Worm (Caenorhabditis elegans) whole organism, late embryonic: ENCODE data around the gene T04A8.18.
A peak's percentile ranks its signal among the peaks of the same experiment; 100 is the strongest.

Source experiments
- C08G9.2 ChIP-seq: sonication (generic microtip); optimal IDR thresholded peaks from 2 replicates; lab custom pipeline; 2016; ENCODE audit warnings: mild to moderate bottlenecking, missing genetic modification characterization, moderate library complexity, missing compliant biosample characterization
- F13H6.1 ChIP-seq: sonication (generic microtip); optimal IDR thresholded peaks from 2 replicates; lab custom pipeline; 2016; ENCODE audit warnings: missing genetic modification characterization, missing compliant biosample characterization
- Y22D7AL.16 ChIP-seq: sonication (generic microtip); optimal IDR thresholded peaks from 2 replicates; lab custom pipeline; 2016; ENCODE audit warnings: missing genetic modification characterization, missing compliant biosample characterization
- ceh-18 ChIP-seq: sonication (generic microtip); optimal IDR thresholded peaks from 2 replicates; lab custom pipeline; 2016; ENCODE audit warnings: missing genetic modification characterization, missing compliant biosample characterization
- ceh-22 ChIP-seq: sonication (generic microtip); optimal IDR thresholded peaks from 2 replicates; lab custom pipeline; 2017; ENCODE audit warnings: missing biosample characterization, missing genetic modification characterization
- ceh-31 ChIP-seq: sonication (generic microtip); optimal IDR thresholded peaks from 2 replicates; lab custom pipeline; 2016; ENCODE audit warnings: missing genetic modification characterization, missing compliant biosample characterization
- ceh-34 ChIP-seq: sonication (generic microtip); optimal IDR thresholded peaks from 2 replicates; lab custom pipeline; 2016; ENCODE audit warnings: mild to moderate bottlenecking, missing genetic modification characterization, missing compliant biosample characterization
- ceh-48 ChIP-seq: sonication (generic microtip); optimal IDR thresholded peaks from 2 replicates; lab custom pipeline; 2016; ENCODE audit warnings: missing genetic modification characterization, inconsistent platforms, missing compliant biosample characterization
- che-1 ChIP-seq: sonication (generic microtip); optimal IDR thresholded peaks from 2 replicates; lab custom pipeline; 2016; ENCODE audit warnings: mild to moderate bottlenecking, missing genetic modification characterization, missing compliant biosample characterization
- dmd-4 ChIP-seq: sonication (generic microtip); optimal IDR thresholded peaks from 2 replicates; lab custom pipeline; 2016; ENCODE audit warnings: borderline replicate concordance, missing genetic modification characterization, missing compliant biosample characterization
- dve-1 ChIP-seq: sonication (generic microtip); optimal IDR thresholded peaks from 2 replicates; lab custom pipeline; 2017; ENCODE audit warnings: antibody characterized with exemption, mild to moderate bottlenecking, missing genetic modification characterization, missing compliant biosample characterization
- elt-2 ChIP-seq: sonication (generic microtip); optimal IDR thresholded peaks from 2 replicates; lab custom pipeline; 2016; ENCODE audit warnings: missing genetic modification reagents, missing genetic modification characterization, missing compliant biosample characterization
- elt-4 ChIP-seq: sonication (generic microtip); optimal IDR thresholded peaks from 2 replicates; lab custom pipeline; 2016; ENCODE audit warnings: missing genetic modification characterization, missing compliant biosample characterization
- ets-4 ChIP-seq: sonication (generic microtip); optimal IDR thresholded peaks from 2 replicates; lab custom pipeline; 2016; ENCODE audit warnings: missing genetic modification characterization, missing compliant biosample characterization
- fax-1 ChIP-seq: sonication (generic microtip); optimal IDR thresholded peaks from 2 replicates; lab custom pipeline; 2016; ENCODE audit warnings: missing genotype, missing genetic modification characterization, missing compliant biosample characterization
- hlh-15 ChIP-seq: sonication (generic microtip); optimal IDR thresholded peaks from 2 replicates; lab custom pipeline; 2016; ENCODE audit warnings: missing genetic modification characterization, missing compliant biosample characterization
- hlh-30 ChIP-seq: sonication (generic microtip); optimal IDR thresholded peaks from 2 replicates; lab custom pipeline; 2017; ENCODE audit warnings: antibody characterized with exemption, missing genetic modification characterization, missing compliant biosample characterization; ENCODE audit not compliant: insufficient read depth
- hlh-6 ChIP-seq: sonication (generic microtip); optimal IDR thresholded peaks from 2 replicates; lab custom pipeline; 2016; ENCODE audit warnings: missing genotype, missing genetic modification characterization, missing compliant biosample characterization
- lim-6 ChIP-seq: sonication (generic microtip); optimal IDR thresholded peaks from 2 replicates; lab custom pipeline; 2016; ENCODE audit warnings: missing genetic modification characterization, missing compliant biosample characterization
- madf-2 ChIP-seq: sonication (generic microtip); optimal IDR thresholded peaks from 2 replicates; lab custom pipeline; 2017; ENCODE audit warnings: missing genetic modification characterization, missing compliant biosample characterization
- mec-3 ChIP-seq: sonication (generic microtip); optimal IDR thresholded peaks from 2 replicates; lab custom pipeline; 2016; ENCODE audit warnings: borderline replicate concordance, missing genetic modification characterization, missing compliant biosample characterization
- nfya-1 ChIP-seq: sonication (generic microtip); optimal IDR thresholded peaks from 2 replicates; lab custom pipeline; 2017; ENCODE audit warnings: missing genetic modification characterization, mild to moderate bottlenecking, missing compliant biosample characterization, antibody characterized with exemption, moderate library complexity
- npax-4 ChIP-seq: sonication (generic microtip); optimal IDR thresholded peaks from 2 replicates; lab custom pipeline; 2016; ENCODE audit warnings: missing genetic modification characterization, missing compliant biosample characterization
- pat-9 ChIP-seq: fragments of 200-800 bp; sonication (Bioruptor generic); optimal IDR thresholded peaks from 2 replicates; lab custom pipeline; 2018; ENCODE audit warnings: mild to moderate bottlenecking, missing genetic modification characterization, moderate library complexity, missing compliant biosample characterization
- pha-4 ChIP-seq: fragments of 150-350 bp; optimal IDR thresholded peaks from 2 replicates; lab custom pipeline; 2018; ENCODE audit warnings: missing biosample characterization, missing genetic modification reagents, missing genetic modification characterization
- ref-2 ChIP-seq: sonication (generic microtip); optimal IDR thresholded peaks from 2 replicates; lab custom pipeline; 2016; ENCODE audit warnings: missing genetic modification characterization, missing compliant biosample characterization
- rnt-1 ChIP-seq: sonication (generic microtip); optimal IDR thresholded peaks from 2 replicates; lab custom pipeline; 2016; ENCODE audit warnings: missing genetic modification characterization, missing compliant biosample characterization
- sdc-2 ChIP-seq: sonication (generic microtip); optimal IDR thresholded peaks from 2 replicates; lab custom pipeline; 2016; ENCODE audit warnings: missing genotype, missing genetic modification characterization, missing compliant biosample characterization
- sox-2 ChIP-seq: fragments of 200-800 bp; sonication (Bioruptor generic); IDR thresholded peaks from 2 replicates; pipeline ENCODE4 v1.3.6; 2022; ENCODE audit warnings: missing genetic modification reagents, missing genetic modification characterization, missing compliant biosample characterization
- syd-9 ChIP-seq: sonication (generic microtip); optimal IDR thresholded peaks from 2 replicates; lab custom pipeline; 2016; ENCODE audit warnings: mild to moderate bottlenecking, missing genetic modification characterization, moderate library complexity, missing compliant biosample characterization
- tbx-2 ChIP-seq: sonication (generic microtip); optimal IDR thresholded peaks from 2 replicates; lab custom pipeline; 2016; ENCODE audit warnings: missing genetic modification characterization, missing compliant biosample characterization
- unc-3 ChIP-seq, 2 experiments: fragments of 200-800 bp in 1 of 2; sonication (Bioruptor generic) in 1 of 2; sonication (generic microtip) in 1 of 2; conservative IDR thresholded peaks in 1 of 2; optimal IDR thresholded peaks in 1 of 2; 2 replicates each; pipeline versions ENCODE4 v1.3.6 to Lab custom; 2016 to 2022; ENCODE audit warnings: missing compliant biosample characterization in 2 of 2, missing genetic modification characterization in 2 of 2, missing genetic modification reagents in 1 of 2
- unc-42 ChIP-seq: sonication (generic microtip); optimal IDR thresholded peaks from 2 replicates; lab custom pipeline; 2016; ENCODE audit warnings: missing genotype, missing genetic modification characterization, missing compliant biosample characterization
- unc-55 ChIP-seq: sonication (generic microtip); optimal IDR thresholded peaks from 2 replicates; lab custom pipeline; 2017; ENCODE audit warnings: missing biosample characterization, missing genetic modification reagents, missing genetic modification characterization
- zip-5 ChIP-seq: sonication (generic microtip); optimal IDR thresholded peaks from 2 replicates; lab custom pipeline; 2016; ENCODE audit warnings: missing genetic modification characterization, missing compliant biosample characterization

Gene T04A8.18

ce11 chrIII:4695057-4695456, 14.0 kb upstream of the T04A8.18 start, which contains the start of gene T04A8.7:
TSS of gene T04A8.7 (plus strand) at chrIII:4695357.
- no peak for TF ChIP-seq sox-2 (GFP tag; lab: Robert Waterston, UW)
- no peak for TF ChIP-seq ref-2 (tag; lab: Kevin White, UChicago)
- TF ChIP-seq elt-4 = no peak
- TF ChIP-seq hlh-15 (tag; lab: Kevin White, UChicago) = no peak

- TF ChIP-seq hlh-15 (tag; lab: Kevin White, UChicago) (no peak), sdc-2 (tag; lab: Kevin White, UChicago) (no peak), pat-9 (no peak), npax-4 (no peak), ceh-31 (tag; lab: Kevin White, UChicago) (no peak), che-1 (tag; lab: Kevin White, UChicago) (no peak), madf-2 (tag; lab: Kevin White, UChicago) (no peak), ets-4 (tag; lab: Kevin White, UChicago) (no peak), ceh-34 (tag; lab: Kevin White, UChicago) (no peak), C08G9.2 (tag; lab: Kevin White, UChicago) (no peak), mec-3 (no peak)
Observed at ce11 chrIII:4696903-4697302, 12.1 kb upstream of the T04A8.18 start.

DNA sequence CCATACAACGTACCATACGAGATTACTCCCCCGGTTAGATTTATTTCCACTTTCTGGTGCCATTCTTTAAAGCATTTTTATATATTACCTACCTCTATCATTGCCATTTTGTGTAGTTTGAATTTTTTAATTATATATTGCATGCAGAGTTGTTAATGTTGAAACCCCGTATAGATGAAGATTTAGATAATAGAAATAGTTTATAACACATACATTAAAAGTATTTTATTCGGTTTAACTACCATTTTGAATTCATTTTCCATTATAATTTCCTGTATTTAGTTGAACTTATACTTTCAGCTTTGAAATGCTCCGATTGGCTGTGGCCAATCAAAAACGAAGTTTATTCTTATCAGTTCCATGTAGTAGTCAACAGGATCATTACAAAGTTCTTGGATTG, 11.2 kb upstream of the T04A8.18 start, which contains the start of gene dnj-18:
Gene dnj-18 (plus strand): TSS at position 301 of the 400 bp plus-strand sequence.
- TF ChIP-seq fax-1 (tag; lab: Kevin White, UChicago) = no peak
- no peak for TF ChIP-seq F13H6.1 (tag; lab: Kevin White, UChicago)

DNA sequence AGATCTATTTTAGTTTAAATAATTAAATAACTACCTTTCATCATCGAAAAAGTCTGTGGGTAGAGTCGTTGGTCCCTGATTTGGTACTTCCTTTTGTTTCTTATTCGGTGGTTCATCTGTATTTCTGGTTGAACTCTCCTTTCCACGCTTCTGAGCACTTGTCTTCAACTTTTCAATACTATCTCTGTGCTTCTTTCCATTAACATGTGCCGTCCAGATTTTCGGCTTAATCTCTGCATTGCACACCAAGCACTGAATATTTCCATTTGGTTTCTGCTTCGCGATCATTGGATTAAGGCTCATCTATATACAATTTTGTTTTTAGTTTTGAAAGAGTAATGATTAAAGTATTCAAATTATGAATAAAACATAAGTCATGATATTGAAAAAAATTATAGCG, 9.1 kb upstream of the T04A8.18 start, which contains the start of gene sel-13:
Gene sel-13 (minus strand): TSS at position 303 of the 400 bp plus-strand sequence.
- no peak for TF ChIP-seq pha-4 (tag; lab: Kevin White, UChicago)
- no peak for TF ChIP-seq syd-9 (tag; lab: Kevin White, UChicago)
- no peak for TF ChIP-seq Y22D7AL.16 (tag; lab: Kevin White, UChicago)
- no peak for TF ChIP-seq lim-6

- TF ChIP-seq unc-42 (tag; lab: Kevin White, UChicago) (peak; percentile 18), ceh-22 (tag; lab: Kevin White, UChicago) (no peak)
Observed at ce11 chrIII:4703932-4704454, 5.0 kb upstream of the T04A8.18 start, which contains the start of the genes clp-2 and mrpl-16. TSS of gene clp-2 (minus strand) at chrIII:4704025. TSS of gene mrpl-16 (plus strand) at chrIII:4704404.

ce11 chrIII:4705207-4705606, 3.8 kb upstream of the T04A8.18 start, which contains the start of gene pgap-2:
TSS of gene pgap-2 (plus strand) at chrIII:4705507.
- no peak for TF ChIP-seq unc-3 (GFP tag; conservative IDR thresholded peaks at IDR 0.05; lab: Robert Waterston, UW)
- no peak for TF ChIP-seq unc-3 (tag; optimal IDR thresholded peaks at IDR 0.05; lab: Kevin White, UChicago)
- TF ChIP-seq sox-2 (GFP tag; lab: Robert Waterston, UW) = no peak
- TF ChIP-seq zip-5 (tag; lab: Kevin White, UChicago) = no peak
- no peak for TF ChIP-seq unc-42 (tag; lab: Kevin White, UChicago)
- TF ChIP-seq dmd-4 (tag; lab: Kevin White, UChicago) = no peak
- no peak for TF ChIP-seq nfya-1 (tag; lab: Kevin White, UChicago)
- no peak for TF ChIP-seq rnt-1 (tag; lab: Kevin White, UChicago)
- TF ChIP-seq dve-1 (tag; lab: Kevin White, UChicago) = no peak
- TF ChIP-seq tbx-2 (tag; lab: Kevin White, UChicago) = no peak
- TF ChIP-seq ceh-18 (tag; lab: Kevin White, UChicago) = no peak
- TF ChIP-seq unc-55 (GFP tag; lab: Kevin White, UChicago) = no peak
- no peak for TF ChIP-seq hlh-6
- TF ChIP-seq elt-2 (tag; lab: Kevin White, UChicago) = no peak
- TF ChIP-seq fax-1 (tag; lab: Kevin White, UChicago) = no peak
- no peak for TF ChIP-seq F13H6.1 (tag; lab: Kevin White, UChicago)
- no peak for TF ChIP-seq hlh-30 (tag; lab: Kevin White, UChicago)
- TF ChIP-seq ceh-48 (tag; lab: Kevin White, UChicago) = no peak
- no peak for TF ChIP-seq syd-9 (tag; lab: Kevin White, UChicago)
- TF ChIP-seq C08G9.2 (tag; lab: Kevin White, UChicago) = no peak
